Worm (Caenorhabditis elegans) whole organism, late embryonic: ENCODE data around the gene C23H3.2.

Experiments used
- K02D7.2 ChIP-seq: sonication (generic microtip); optimal IDR thresholded peaks from 2 replicates; lab custom pipeline; 2017; ENCODE audit warnings: mild to moderate bottlenecking, missing genetic modification characterization, missing compliant biosample characterization
- K09A11.1 ChIP-seq: sonication (generic microtip); optimal IDR thresholded peaks from 2 replicates; lab custom pipeline; 2017; ENCODE audit warnings: antibody characterized with exemption, mild to moderate bottlenecking, missing genetic modification characterization, missing compliant biosample characterization; ENCODE audit not compliant: insufficient read depth
- T23F11.4 ChIP-seq: fragments of 200-800 bp; sonication (Bioruptor generic); optimal IDR thresholded peaks from 2 replicates; lab custom pipeline; 2018; ENCODE audit warnings: mild to moderate bottlenecking, missing genetic modification characterization, missing compliant biosample characterization
- ama-1 ChIP-seq: fragments of 150-350 bp; optimal IDR thresholded peaks from 2 replicates; lab custom pipeline; 2014
- ceh-14 ChIP-seq: sonication (generic microtip); optimal IDR thresholded peaks from 2 replicates; lab custom pipeline; 2016; ENCODE audit warnings: missing genotype, missing genetic modification characterization, missing compliant biosample characterization
- ceh-18 ChIP-seq: sonication (generic microtip); optimal IDR thresholded peaks from 2 replicates; lab custom pipeline; 2016; ENCODE audit warnings: missing genetic modification characterization, missing compliant biosample characterization
- ceh-22 ChIP-seq: sonication (generic microtip); optimal IDR thresholded peaks from 2 replicates; lab custom pipeline; 2017; ENCODE audit warnings: missing biosample characterization, missing genetic modification characterization
- ceh-24 ChIP-seq: sonication (generic microtip); optimal IDR thresholded peaks from 2 replicates; lab custom pipeline; 2016; ENCODE audit warnings: mild to moderate bottlenecking, missing genetic modification characterization, missing compliant biosample characterization
- ceh-30 ChIP-seq: fragments of 150-350 bp; optimal IDR thresholded peaks from 2 replicates; lab custom pipeline; 2014; ENCODE audit warnings: missing biosample characterization, missing genetic modification characterization
- ceh-31 ChIP-seq: sonication (generic microtip); optimal IDR thresholded peaks from 2 replicates; lab custom pipeline; 2016; ENCODE audit warnings: missing genetic modification characterization, missing compliant biosample characterization
- ceh-48 ChIP-seq: sonication (generic microtip); optimal IDR thresholded peaks from 2 replicates; lab custom pipeline; 2016; ENCODE audit warnings: missing genetic modification characterization, inconsistent platforms, missing compliant biosample characterization
- che-1 ChIP-seq: sonication (generic microtip); optimal IDR thresholded peaks from 2 replicates; lab custom pipeline; 2016; ENCODE audit warnings: mild to moderate bottlenecking, missing genetic modification characterization, missing compliant biosample characterization
- dve-1 ChIP-seq: sonication (generic microtip); optimal IDR thresholded peaks from 2 replicates; lab custom pipeline; 2017; ENCODE audit warnings: antibody characterized with exemption, mild to moderate bottlenecking, missing genetic modification characterization, missing compliant biosample characterization
- fkh-6 ChIP-seq: sonication (generic microtip); optimal IDR thresholded peaks from 2 replicates; lab custom pipeline; 2016; ENCODE audit warnings: missing genetic modification characterization, missing compliant biosample characterization
- gmeb-2 ChIP-seq: sonication (generic microtip); optimal IDR thresholded peaks from 2 replicates; lab custom pipeline; 2016; ENCODE audit warnings: missing genetic modification characterization, inconsistent platforms, missing compliant biosample characterization
- hlh-15 ChIP-seq: sonication (generic microtip); optimal IDR thresholded peaks from 2 replicates; lab custom pipeline; 2016; ENCODE audit warnings: missing genetic modification characterization, missing compliant biosample characterization
- hlh-6 ChIP-seq: sonication (generic microtip); optimal IDR thresholded peaks from 2 replicates; lab custom pipeline; 2016; ENCODE audit warnings: missing genotype, missing genetic modification characterization, missing compliant biosample characterization
- mec-3 ChIP-seq: sonication (generic microtip); optimal IDR thresholded peaks from 2 replicates; lab custom pipeline; 2016; ENCODE audit warnings: borderline replicate concordance, missing genetic modification characterization, missing compliant biosample characterization
- nfya-1 ChIP-seq: sonication (generic microtip); optimal IDR thresholded peaks from 2 replicates; lab custom pipeline; 2017; ENCODE audit warnings: missing genetic modification characterization, mild to moderate bottlenecking, missing compliant biosample characterization, antibody characterized with exemption, moderate library complexity
- npax-4 ChIP-seq: sonication (generic microtip); optimal IDR thresholded peaks from 2 replicates; lab custom pipeline; 2016; ENCODE audit warnings: missing genetic modification characterization, missing compliant biosample characterization
- odd-2 ChIP-seq: sonication (generic microtip); optimal IDR thresholded peaks from 2 replicates; lab custom pipeline; 2017; ENCODE audit warnings: antibody characterized with exemption, mild to moderate bottlenecking, missing genetic modification characterization, missing compliant biosample characterization
- pag-3 ChIP-seq: sonication (generic microtip); optimal IDR thresholded peaks from 2 replicates; lab custom pipeline; 2016; ENCODE audit warnings: missing compliant biosample characterization, missing genetic modification characterization, borderline replicate concordance
- pat-9 ChIP-seq: fragments of 200-800 bp; sonication (Bioruptor generic); optimal IDR thresholded peaks from 2 replicates; lab custom pipeline; 2018; ENCODE audit warnings: mild to moderate bottlenecking, missing genetic modification characterization, moderate library complexity, missing compliant biosample characterization
- pax-1 ChIP-seq: fragments of 150-350 bp; optimal IDR thresholded peaks from 2 replicates; lab custom pipeline; 2014; ENCODE audit warnings: missing biosample characterization, missing genetic modification characterization
- pqm-1 ChIP-seq: sonication (generic microtip); optimal IDR thresholded peaks from 2 replicates; lab custom pipeline; 2016; ENCODE audit warnings: missing genetic modification characterization, missing compliant biosample characterization
- ref-2 ChIP-seq: sonication (generic microtip); optimal IDR thresholded peaks from 2 replicates; lab custom pipeline; 2016; ENCODE audit warnings: missing genetic modification characterization, missing compliant biosample characterization
- rnt-1 ChIP-seq: sonication (generic microtip); optimal IDR thresholded peaks from 2 replicates; lab custom pipeline; 2016; ENCODE audit warnings: missing genetic modification characterization, missing compliant biosample characterization
- sox-4 ChIP-seq: sonication (generic microtip); optimal IDR thresholded peaks from 2 replicates; lab custom pipeline; 2017; ENCODE audit warnings: mild to moderate bottlenecking, missing genetic modification characterization, inconsistent platforms, missing compliant biosample characterization
- tbx-2 ChIP-seq: sonication (generic microtip); optimal IDR thresholded peaks from 2 replicates; lab custom pipeline; 2016; ENCODE audit warnings: missing genetic modification characterization, missing compliant biosample characterization
- tbx-7 ChIP-seq: sonication (generic microtip); optimal IDR thresholded peaks from 2 replicates; lab custom pipeline; 2016; ENCODE audit warnings: missing genotype, missing genetic modification characterization, missing compliant biosample characterization
- unc-42 ChIP-seq: sonication (generic microtip); optimal IDR thresholded peaks from 2 replicates; lab custom pipeline; 2016; ENCODE audit warnings: missing genotype, missing genetic modification characterization, missing compliant biosample characterization
- unc-55 ChIP-seq: sonication (generic microtip); optimal IDR thresholded peaks from 2 replicates; lab custom pipeline; 2017; ENCODE audit warnings: missing biosample characterization, missing genetic modification reagents, missing genetic modification characterization
- zip-5 ChIP-seq: sonication (generic microtip); optimal IDR thresholded peaks from 2 replicates; lab custom pipeline; 2016; ENCODE audit warnings: missing genetic modification characterization, missing compliant biosample characterization
- ztf-16 ChIP-seq: sonication (generic microtip); optimal IDR thresholded peaks from 2 replicates; lab custom pipeline; 2017; ENCODE audit warnings: missing genetic modification characterization, missing compliant biosample characterization

Gene C23H3.2

ce11 chrII:21953-22352 lies 39.2 kb upstream of the C23H3.2 start:
- no peak for TF ChIP-seq pax-1
- no peak for TF ChIP-seq rnt-1 (tag; lab: Kevin White, UChicago)
- no peak for TF ChIP-seq T23F11.4 (GFP tag; lab: Kevin White, UChicago)
- TF ChIP-seq dve-1 (tag; lab: Kevin White, UChicago): no peak
- TF ChIP-seq K09A11.1: no peak

- TF ChIP-seq hlh-15 (tag; lab: Kevin White, UChicago) (no peak), pag-3 (tag; lab: Kevin White, UChicago) (no peak), zip-5 (tag; lab: Kevin White, UChicago) (no peak), ama-1 (lab: Kevin White, UChicago) (no peak), ceh-22 (tag; lab: Kevin White, UChicago) (no peak)
- TF ChIP-seq, all 69 proteins: peak for 0
Measured at ce11 chrII:23025-23424, 38.1 kb upstream of the C23H3.2 start, which contains the start of gene sqt-2. Gene sqt-2 (plus strand): TSS chrII:23325.

- TF ChIP-seq pag-3 (tag; lab: Kevin White, UChicago): no peak
- TF ChIP-seq hlh-6 (tag; lab: Kevin White, UChicago): no peak
- TF ChIP-seq pqm-1: no peak
- no peak for TF ChIP-seq unc-55 (GFP tag; lab: Kevin White, UChicago)
- peak; percentile 37 for TF ChIP-seq mec-3 (tag; lab: Kevin White, UChicago)
- no peak for TF ChIP-seq tbx-7
Measured at ce11 chrII:23739-24138, 37.4 kb upstream of the C23H3.2 start.

ce11 chrII:24559-24998 lies 36.5 kb upstream of the C23H3.2 start, which contains the start of gene enee-1:
Gene enee-1 (plus strand): TSS chrII:24666.
- no peak for TF ChIP-seq che-1 (tag; lab: Kevin White, UChicago)
- peak; percentile 53 for TF ChIP-seq rnt-1 (tag; lab: Kevin White, UChicago)
- TF ChIP-seq npax-4 (tag; lab: Kevin White, UChicago): no peak
- TF ChIP-seq odd-2 (tag; lab: Kevin White, UChicago): no peak
- TF ChIP-seq ref-2 (tag; lab: Kevin White, UChicago): no peak
- TF ChIP-seq ztf-16 (tag; lab: Kevin White, UChicago): no peak
- TF ChIP-seq pat-9 (tag; lab: Kevin White, UChicago): no peak
- TF ChIP-seq pax-1: no peak
- no peak for TF ChIP-seq ceh-14 (tag; lab: Kevin White, UChicago)
- peak; percentile 68 for TF ChIP-seq ceh-30
- TF ChIP-seq tbx-2 (tag; lab: Kevin White, UChicago): peak; percentile 25
- no peak for TF ChIP-seq unc-55 (GFP tag; lab: Kevin White, UChicago)
- TF ChIP-seq K02D7.2 (tag; lab: Kevin White, UChicago): no peak
- TF ChIP-seq ceh-31 (tag; lab: Kevin White, UChicago): peak; percentile 21
- peak; percentile 29 for TF ChIP-seq ceh-48
- TF ChIP-seq nfya-1 (tag; lab: Kevin White, UChicago): peak; percentile 54
- TF ChIP-seq unc-42 (tag; lab: Kevin White, UChicago): no peak
- TF ChIP-seq ama-1 (lab: Kevin White, UChicago): no peak
- no peak for TF ChIP-seq pqm-1
- TF ChIP-seq sox-4 (tag; lab: Kevin White, UChicago): no peak
- TF ChIP-seq ceh-22 (tag; lab: Kevin White, UChicago): no peak
- TF ChIP-seq ceh-18 (tag; lab: Kevin White, UChicago): peak; percentile 8

ce11 chrII:28283-28682 lies 32.8 kb upstream of the C23H3.2 start, which contains the start of gene F23F1.4:
Gene F23F1.4 (minus strand): TSS chrII:28423.
- TF ChIP-seq fkh-6 (tag; lab: Kevin White, UChicago) (no peak), gmeb-2 (tag; lab: Kevin White, UChicago) (no peak), ceh-24 (tag; lab: Kevin White, UChicago) (no peak), tbx-2 (tag; lab: Kevin White, UChicago) (no peak), ceh-31 (tag; lab: Kevin White, UChicago) (no peak), ceh-48 (no peak)
